Fruit fly (Drosophila melanogaster) Kc167 (cell line): Measurements from ENCODE around the gene CG34251.

Experiments used
- Sin3A ChIP-seq: fragments of >200 bp; optimal IDR thresholded peaks from 2 replicates; lab custom pipeline; 2018; ENCODE audit warnings: missing external identifiers
- h ChIP-seq: fragments of >200 bp; optimal IDR thresholded peaks from 3 replicates; lab custom pipeline; 2018; ENCODE audit warnings: missing external identifiers
- psq ChIP-seq: fragments of >200 bp; optimal IDR thresholded peaks from 2 replicates; lab custom pipeline; 2017; ENCODE audit warnings: missing external identifiers

- TF ChIP-seq psq (lab: Kevin White, UChicago) (no peak), Sin3A (lab: Kevin White, UChicago) (no peak), h (lab: Kevin White, UChicago) (no peak)
These were observed 33.6 kb upstream of the CG34251 start for dm6 chr3L:17637809-17638208.
